Worm (Caenorhabditis elegans) whole organism, L2 larva: ENCODE measurements around the gene chil-14.

Experiments
- alr-1 ChIP-seq: fragments of 150-350 bp; optimal IDR thresholded peaks from 2 replicates; lab custom pipeline; 2014; ENCODE audit warnings: missing biosample characterization, missing genetic modification characterization
- aly-2 ChIP-seq: fragments of 150-350 bp; optimal IDR thresholded peaks from 2 replicates; lab custom pipeline; 2014; ENCODE audit warnings: missing biosample characterization, missing genetic modification characterization
- ama-1 ChIP-seq: fragments of 150-350 bp; optimal IDR thresholded peaks from 2 replicates; lab custom pipeline; 2018; ENCODE audit warnings: inconsistent platforms
- blmp-1 ChIP-seq: sonication (generic microtip); optimal IDR thresholded peaks from 2 replicates; lab custom pipeline; 2017; ENCODE audit warnings: missing genetic modification characterization, mild to moderate bottlenecking, missing compliant biosample characterization, antibody characterized with exemption, moderate library complexity; ENCODE audit not compliant: insufficient read depth
- ceh-16 ChIP-seq: fragments of 150-350 bp; optimal IDR thresholded peaks from 2 replicates; lab custom pipeline; 2014; ENCODE audit warnings: missing biosample characterization, missing genetic modification characterization
- ceh-82 ChIP-seq: fragments of 150-350 bp; optimal IDR thresholded peaks from 2 replicates; lab custom pipeline; 2014; ENCODE audit warnings: missing biosample characterization, missing genetic modification characterization
- crh-2 ChIP-seq: sonication (generic microtip); optimal IDR thresholded peaks from 2 replicates; lab custom pipeline; 2017; ENCODE audit warnings: missing biosample characterization, missing genetic modification characterization
- dmd-4 ChIP-seq: sonication (generic microtip); optimal IDR thresholded peaks from 2 replicates; lab custom pipeline; 2017; ENCODE audit warnings: missing biosample characterization, missing genetic modification characterization
- egl-27 ChIP-seq: sonication (generic microtip); optimal IDR thresholded peaks from 3 replicates; lab custom pipeline; 2017; ENCODE audit warnings: missing biosample characterization, missing genetic modification reagents, missing genetic modification characterization
- elt-1 ChIP-seq: fragments of 150-350 bp; optimal IDR thresholded peaks from 2 replicates; lab custom pipeline; 2014; ENCODE audit warnings: missing biosample characterization, missing genetic modification characterization
- elt-3 ChIP-seq: sonication (generic microtip); optimal IDR thresholded peaks from 2 replicates; lab custom pipeline; 2017; ENCODE audit warnings: missing biosample characterization, missing genetic modification characterization
- fos-1 ChIP-seq: fragments of 150-350 bp; optimal IDR thresholded peaks from 2 replicates; lab custom pipeline; 2014; ENCODE audit warnings: missing biosample characterization, missing genetic modification characterization
- lin-11 ChIP-seq: fragments of 150-350 bp; sonication (generic microtip); optimal IDR thresholded peaks from 2 replicates; lab custom pipeline; 2014; ENCODE audit warnings: missing biosample characterization, missing genetic modification characterization, inconsistent platforms, mixed read lengths
- lin-39 ChIP-seq: fragments of 150-350 bp; optimal IDR thresholded peaks from 2 replicates; lab custom pipeline; 2014; ENCODE audit warnings: missing biosample characterization, missing genetic modification reagents, missing genetic modification characterization
- mab-5 ChIP-seq: fragments of 150-350 bp; optimal IDR thresholded peaks from 2 replicates; lab custom pipeline; 2014; ENCODE audit warnings: missing biosample characterization, missing genetic modification characterization
- mbf-1 ChIP-seq: sonication (generic microtip); optimal IDR thresholded peaks from 2 replicates; lab custom pipeline; 2017; ENCODE audit warnings: missing biosample characterization, missing genetic modification characterization
- mdl-1 ChIP-seq, 2 experiments: fragments of 150-350 bp in 1 of 2; sonication (generic microtip) in 1 of 2; optimal IDR thresholded peaks; 2 replicates each; lab custom pipeline; 2017; ENCODE audit warnings: missing biosample characterization in 2 of 2, missing genetic modification characterization in 2 of 2
- nhr-11 ChIP-seq: fragments of 150-350 bp; optimal IDR thresholded peaks from 2 replicates; lab custom pipeline; 2014; ENCODE audit warnings: missing biosample characterization, missing genetic modification characterization
- nhr-12 ChIP-seq: fragments of 150-350 bp; optimal IDR thresholded peaks from 2 replicates; lab custom pipeline; 2014; ENCODE audit warnings: missing biosample characterization, missing genetic modification characterization
- nhr-129 ChIP-seq: fragments of 150-350 bp; optimal IDR thresholded peaks from 2 replicates; lab custom pipeline; 2014; ENCODE audit warnings: missing biosample characterization, missing genetic modification characterization
- nhr-21 ChIP-seq: fragments of 150-350 bp; optimal IDR thresholded peaks from 2 replicates; lab custom pipeline; 2014; ENCODE audit warnings: missing biosample characterization, missing genetic modification characterization
- nhr-23 ChIP-seq: fragments of 150-350 bp; optimal IDR thresholded peaks from 2 replicates; lab custom pipeline; 2014; ENCODE audit warnings: missing biosample characterization, missing genetic modification reagents, missing genetic modification characterization
- nhr-237 ChIP-seq: fragments of 150-350 bp; optimal IDR thresholded peaks from 2 replicates; lab custom pipeline; 2014; ENCODE audit warnings: missing biosample characterization, missing genetic modification characterization
- nhr-25 ChIP-seq: fragments of 150-350 bp; sonication (generic microtip); optimal IDR thresholded peaks from 3 replicates; lab custom pipeline; 2014; ENCODE audit warnings: missing biosample characterization, missing genetic modification characterization
- nhr-6 ChIP-seq: fragments of 150-350 bp; optimal IDR thresholded peaks from 2 replicates; lab custom pipeline; 2014; ENCODE audit warnings: missing biosample characterization, missing genetic modification characterization
- nhr-77 ChIP-seq: fragments of 150-350 bp; optimal IDR thresholded peaks from 2 replicates; lab custom pipeline; 2014; ENCODE audit warnings: missing biosample characterization, missing genetic modification characterization
- sma-3 ChIP-seq: sonication (generic microtip); optimal IDR thresholded peaks from 2 replicates; lab custom pipeline; 2016; ENCODE audit warnings: missing genetic modification reagents, missing genetic modification characterization, missing compliant biosample characterization
- sma-9 ChIP-seq, 2 experiments: fragments of 150-350 bp in 1 of 2; sonication (generic microtip) in 1 of 2; optimal IDR thresholded peaks; 2 replicates each; lab custom pipeline; 2014 to 2016; ENCODE audit warnings: missing genetic modification characterization in 2 of 2, mild to moderate bottlenecking in 1 of 2, missing biosample characterization in 1 of 2, missing compliant biosample characterization in 1 of 2, missing genetic modification reagents in 1 of 2, moderate library complexity in 1 of 2
- snpc-4 ChIP-seq: fragments of 150-350 bp; optimal IDR thresholded peaks from 2 replicates; lab custom pipeline; 2014; ENCODE audit warnings: missing biosample characterization, missing genetic modification characterization
- unc-39 ChIP-seq: fragments of 150-350 bp; optimal IDR thresholded peaks from 2 replicates; lab custom pipeline; 2014; ENCODE audit warnings: missing biosample characterization, missing genetic modification characterization
- unc-55 ChIP-seq: fragments of 150-350 bp; sonication (generic microtip); optimal IDR thresholded peaks from 3 replicates; lab custom pipeline; 2014; ENCODE audit warnings: missing biosample characterization, missing genetic modification reagents, missing genetic modification characterization
- unc-62 ChIP-seq: fragments of 150-350 bp; optimal IDR thresholded peaks from 2 replicates; lab custom pipeline; 2014; ENCODE audit warnings: missing biosample characterization, missing genetic modification reagents, missing genetic modification characterization
- zag-1 ChIP-seq: fragments of 150-350 bp; optimal IDR thresholded peaks from 2 replicates; lab custom pipeline; 2014; ENCODE audit warnings: missing biosample characterization, missing genetic modification characterization
- ztf-4 ChIP-seq: fragments of 150-350 bp; optimal IDR thresholded peaks from 2 replicates; lab custom pipeline; 2014; ENCODE audit warnings: missing biosample characterization, missing genetic modification characterization

Gene chil-14

ce11 chrV:1416154-1416553 lies 38.7 kb upstream of the chil-14 start:
- TF ChIP-seq fos-1 = no peak
- TF ChIP-seq mab-5 (tag; lab: Kevin White, UChicago) = no peak
- TF ChIP-seq unc-39 = no peak
- no peak for TF ChIP-seq nhr-11 (tag; lab: Kevin White, UChicago)
- TF ChIP-seq ama-1 (lab: Kevin White, UChicago) = no peak

ce11 chrV:1422269-1422668 lies 32.6 kb upstream of the chil-14 start:
- TF ChIP-seq nhr-21 (tag; lab: Kevin White, UChicago) (no peak), sma-9 (GFP tag; optimal IDR thresholded peaks at IDR 0.05; lab: Kevin White, UChicago) (no peak), sma-9 (tag; optimal IDR thresholded peaks at IDR 0.05; lab: Kevin White, UChicago) (no peak), crh-2 (tag; lab: Kevin White, UChicago) (no peak), mdl-1 (tag; optimal IDR thresholded peaks at IDR 0.05; lab: Kevin White, UChicago) (no peak), unc-55 (GFP tag; lab: Kevin White, UChicago) (no peak), nhr-12 (tag; lab: Kevin White, UChicago) (no peak), nhr-237 (no peak)

ce11 chrV:1423338-1423737 lies 31.5 kb upstream of the chil-14 start:
- TF ChIP-seq sma-3 = no peak
- TF ChIP-seq egl-27 (tag; lab: Kevin White, UChicago) = no peak
- no peak for TF ChIP-seq snpc-4 (tag; lab: Kevin White, UChicago)
- TF ChIP-seq alr-1 (tag; lab: Kevin White, UChicago) = no peak
- TF ChIP-seq nhr-25 (tag; lab: Kevin White, UChicago) = no peak
- no peak for TF ChIP-seq elt-1 (tag; lab: Kevin White, UChicago)
- TF ChIP-seq blmp-1 (tag; lab: Kevin White, UChicago) = no peak
- TF ChIP-seq nhr-6 (tag; lab: Kevin White, UChicago) = no peak
- no peak for TF ChIP-seq ceh-82
- no peak for TF ChIP-seq zag-1 (tag; lab: Kevin White, UChicago)
- TF ChIP-seq lin-39 (tag; lab: Kevin White, UChicago) = no peak
- no peak for TF ChIP-seq dmd-4

- no peak for TF ChIP-seq mbf-1 (tag; lab: Kevin White, UChicago)
- TF ChIP-seq ceh-16 (tag; lab: Kevin White, UChicago) = no peak
- no peak for TF ChIP-seq lin-11 (tag; lab: Kevin White, UChicago)
- TF ChIP-seq ceh-82 = no peak
- TF ChIP-seq elt-3 (tag; lab: Kevin White, UChicago) = no peak
- no peak for TF ChIP-seq ztf-4 (tag; lab: Kevin White, UChicago)
- no peak for TF ChIP-seq nhr-11 (tag; lab: Kevin White, UChicago)
- no peak for TF ChIP-seq nhr-129 (tag; lab: Kevin White, UChicago)
- TF ChIP-seq ama-1 (lab: Kevin White, UChicago) = no peak
- no peak for TF ChIP-seq crh-2 (tag; lab: Kevin White, UChicago)
- TF ChIP-seq blmp-1 (tag; lab: Kevin White, UChicago) = no peak
- no peak for TF ChIP-seq unc-62
- TF ChIP-seq nhr-23 (tag; lab: Kevin White, UChicago) = no peak
- no peak for TF ChIP-seq elt-1 (tag; lab: Kevin White, UChicago)
- no peak for TF ChIP-seq nhr-77 (tag; lab: Kevin White, UChicago)
- no peak for TF ChIP-seq mab-5 (tag; lab: Kevin White, UChicago)
- no peak for TF ChIP-seq nhr-6 (tag; lab: Kevin White, UChicago)
- TF ChIP-seq alr-1 (tag; lab: Kevin White, UChicago) = no peak
- no peak for TF ChIP-seq aly-2 (tag; lab: Kevin White, UChicago)
Observed at ce11 chrV:1425595-1425994, 29.3 kb upstream of the chil-14 start, which contains the start of gene R12A1.3. Gene R12A1.3, minus strand, starts transcription at chrV:1425794.

- no peak for TF ChIP-seq ceh-16 (tag; lab: Kevin White, UChicago)
Observed at ce11 chrV:1431702-1432187, 23.1 kb upstream of the chil-14 start, which contains the start of gene ges-1. Gene ges-1, minus strand, starts transcription at chrV:1432137.
